Fruit fly (Drosophila melanogaster): ENCODE data around the gene Nplp4.

dm6 chr2L:2022823-2023222 lies 14.6 kb downstream of the Nplp4 start:
- no peak for TF ChIP-seq CG14655 (GFP tag; optimal IDR thresholded peaks at IDR 0.05)
- no peak for TF ChIP-seq CG32121 (GFP tag; IDR thresholded peaks at IDR 0.05)
- TF ChIP-seq D1 (tag; optimal IDR thresholded peaks at IDR 0.05): no peak
- TF ChIP-seq CG12605 (GFP tag; IDR thresholded peaks at IDR 0.05): no peak
- TF ChIP-seq Pif1A (GFP tag; optimal IDR thresholded peaks at IDR 0.05): no peak
- no peak for TF ChIP-seq Snoo (tag; optimal IDR thresholded peaks at IDR 0.05)
- no peak for TF ChIP-seq CG13204 (GFP tag; optimal IDR thresholded peaks at IDR 0.05)
- no peak for TF ChIP-seq CG8159 (tag; optimal IDR thresholded peaks at IDR 0.05)
- TF ChIP-seq EcR (GFP tag; optimal IDR thresholded peaks at IDR 0.05): no peak
- TF ChIP-seq rn (GFP tag; IDR thresholded peaks at IDR 0.05): no peak

All from whole organism, pupa.